Fruit fly (Drosophila melanogaster): ENCODE results near the gene Vti1a.

DNA sequence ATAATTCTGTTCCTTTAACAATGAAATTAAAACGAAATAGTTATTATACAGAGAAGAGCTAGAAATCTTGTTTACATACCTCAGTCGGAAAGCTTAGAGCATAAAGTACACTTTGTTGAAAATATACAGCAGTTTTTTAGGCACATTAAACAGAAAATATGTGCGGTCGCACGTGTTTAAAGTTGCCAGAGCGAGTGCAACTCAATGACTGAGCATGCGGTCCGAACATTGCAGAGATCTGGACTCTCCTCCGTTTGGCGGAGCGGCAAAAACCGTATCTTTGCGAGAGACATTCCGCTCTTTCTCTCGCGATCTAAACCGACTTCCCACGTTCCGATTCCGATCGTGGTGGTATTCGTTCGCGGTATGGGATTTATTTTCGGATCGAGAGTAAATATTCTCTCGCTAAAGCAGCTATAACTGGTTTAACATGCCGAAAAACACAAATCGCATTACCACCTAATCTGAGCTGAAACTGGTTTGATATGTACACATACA lies 15.3 kb upstream of the Vti1a start, which contains the start of gene CG13895:
- no peak for TF ChIP-seq psq (optimal IDR thresholded peaks at IDR 0.05)
- TF ChIP-seq Dll (optimal IDR thresholded peaks at IDR 0.05), result no peak
